Worm (Caenorhabditis elegans) whole organism, early embryonic: ENCODE data around the gene drd-50.

Source experiments
- B0310.2 ChIP-seq: sonication (generic microtip); optimal IDR thresholded peaks from 2 replicates; lab custom pipeline; 2016; ENCODE audit warnings: mild to moderate bottlenecking, missing genetic modification characterization, missing compliant biosample characterization
- F13C5.2 ChIP-seq: sonication (generic microtip); optimal IDR thresholded peaks from 2 replicates; lab custom pipeline; 2017; ENCODE audit warnings: mild to moderate bottlenecking, missing genetic modification characterization, inconsistent platforms, missing compliant biosample characterization
- aly-1 ChIP-seq: sonication (generic microtip); optimal IDR thresholded peaks from 2 replicates; lab custom pipeline; 2016; ENCODE audit warnings: missing genetic modification characterization, missing compliant biosample characterization
- ama-1 ChIP-seq: fragments of 150-350 bp; optimal IDR thresholded peaks from 2 replicates; lab custom pipeline; 2014
- ceh-13 ChIP-seq: fragments of 200-800 bp; sonication (Bioruptor generic); optimal IDR thresholded peaks from 2 replicates; lab custom pipeline; 2018; ENCODE audit warnings: mild to moderate bottlenecking, missing genetic modification characterization, missing compliant biosample characterization
- ceh-36 ChIP-seq: sonication (generic microtip); optimal IDR thresholded peaks from 2 replicates; lab custom pipeline; 2016; ENCODE audit warnings: missing genetic modification characterization, inconsistent platforms, missing compliant biosample characterization
- ets-7 ChIP-seq: sonication (generic microtip); optimal IDR thresholded peaks from 2 replicates; lab custom pipeline; 2016; ENCODE audit warnings: missing genotype, missing genetic modification characterization, missing compliant biosample characterization
- flt-1 ChIP-seq: fragments of 200-800 bp; sonication (Bioruptor generic); IDR thresholded peaks from 2 replicates; pipeline ENCODE4 v1.3.6; 2022; ENCODE audit warnings: missing genetic modification characterization, missing compliant biosample characterization
- hmbx-1 ChIP-seq: sonication (generic microtip); optimal IDR thresholded peaks from 2 replicates; lab custom pipeline; 2016; ENCODE audit warnings: mild to moderate bottlenecking, missing genetic modification characterization, missing compliant biosample characterization
- hmg-4 ChIP-seq: fragments of 200-800 bp; sonication (Bioruptor generic); optimal IDR thresholded peaks from 2 replicates; lab custom pipeline; 2018; ENCODE audit warnings: mild to moderate bottlenecking, missing genetic modification characterization, missing compliant biosample characterization
- hnd-1 ChIP-seq: sonication (generic microtip); optimal IDR thresholded peaks from 2 replicates; lab custom pipeline; 2016; ENCODE audit warnings: missing genetic modification characterization, missing compliant biosample characterization
- pes-1 ChIP-seq: fragments of 200-800 bp; sonication (Bioruptor generic); IDR thresholded peaks from 2 replicates; pipeline ENCODE4 v1.3.6; 2022; ENCODE audit warnings: missing genetic modification reagents, missing genetic modification characterization, missing compliant biosample characterization
- scrt-1 ChIP-seq: fragments of 200-800 bp; sonication (Bioruptor generic); IDR thresholded peaks from 2 replicates; pipeline ENCODE4 v1.3.6; 2022; ENCODE audit warnings: missing genetic modification characterization, missing compliant biosample characterization
- sea-1 ChIP-seq: fragments of 200-800 bp; sonication (Bioruptor generic); conservative IDR thresholded peaks from 2 replicates; pipeline ENCODE4 v1.3.6; 2022; ENCODE audit warnings: missing genetic modification characterization, missing compliant biosample characterization
- tbx-11 ChIP-seq: fragments of 200-800 bp; sonication (Bioruptor generic); IDR thresholded peaks from 2 replicates; pipeline ENCODE4 v1.3.6; 2022; ENCODE audit warnings: missing genetic modification characterization, missing compliant biosample characterization
- tbx-37 ChIP-seq: fragments of 200-800 bp; sonication (Bioruptor generic); conservative IDR thresholded peaks from 2 replicates; pipeline ENCODE4 v1.3.6; 2022; ENCODE audit warnings: missing genetic modification reagents, missing genetic modification characterization, missing compliant biosample characterization
- tra-4 ChIP-seq: sonication (generic microtip); optimal IDR thresholded peaks from 2 replicates; lab custom pipeline; 2017; ENCODE audit warnings: missing genetic modification characterization, missing compliant biosample characterization

The drd-50 gene

DNA sequence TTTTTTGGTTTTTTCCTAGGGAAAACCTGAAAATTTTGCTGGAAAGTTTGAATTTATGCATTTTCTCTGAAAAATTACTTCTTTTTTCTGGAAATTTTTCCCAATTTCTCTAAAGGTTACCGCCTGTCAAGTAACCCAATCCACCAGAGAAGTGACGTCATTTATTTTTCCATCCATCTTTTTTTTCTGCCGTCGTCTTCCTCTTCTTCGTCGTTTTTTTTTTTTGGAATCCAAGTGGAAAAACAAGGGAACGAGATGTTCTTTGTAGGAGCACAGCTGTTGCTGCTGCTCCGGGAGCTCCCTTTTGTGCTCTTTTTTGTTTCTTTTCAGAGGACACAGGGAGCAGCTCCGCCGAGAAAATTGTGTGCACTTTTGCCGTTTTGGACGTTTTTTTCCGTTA, 23.2 kb upstream of the drd-50 start:
- TF ChIP-seq ets-7 (tag; lab: Kevin White, UChicago): no peak
- no peak for TF ChIP-seq ceh-13 (GFP tag; lab: Kevin White, UChicago)
- TF ChIP-seq tra-4: no peak
- TF ChIP-seq pes-1 (GFP tag; lab: Robert Waterston, UW): no peak
- TF ChIP-seq tbx-37 (GFP tag; lab: Robert Waterston, UW): no peak
- no peak for TF ChIP-seq hnd-1 (tag; lab: Kevin White, UChicago)
- TF ChIP-seq hmbx-1 (tag; lab: Kevin White, UChicago): no peak
- no peak for TF ChIP-seq scrt-1
- TF ChIP-seq flt-1: no peak
- TF ChIP-seq ceh-36 (tag; lab: Kevin White, UChicago): no peak
- no peak for TF ChIP-seq B0310.2 (tag; lab: Kevin White, UChicago)
- no peak for TF ChIP-seq sea-1 (GFP tag; lab: Robert Waterston, UW)
- no peak for TF ChIP-seq aly-1

DNA sequence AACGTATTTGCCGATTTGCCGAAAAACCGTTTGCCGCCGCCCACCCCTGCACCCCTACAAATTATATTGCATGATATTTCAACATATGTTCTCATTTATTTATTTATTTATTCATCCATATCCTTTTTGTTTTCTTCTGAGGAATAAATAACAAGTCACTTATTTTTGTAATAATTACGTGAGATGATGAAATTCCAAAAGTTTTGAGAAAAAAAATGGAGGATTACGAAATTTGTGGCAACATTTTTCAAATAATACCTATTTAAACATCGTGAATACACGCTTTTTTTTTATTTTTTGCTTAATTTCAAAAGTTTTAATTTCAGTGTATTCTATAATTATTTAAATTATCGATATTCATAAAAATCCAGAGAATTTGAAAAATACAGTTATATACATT, 20.6 kb upstream of the drd-50 start:
- TF ChIP-seq ets-7 (tag; lab: Kevin White, UChicago) (no peak), B0310.2 (tag; lab: Kevin White, UChicago) (no peak), hmg-4 (no peak)

DNA sequence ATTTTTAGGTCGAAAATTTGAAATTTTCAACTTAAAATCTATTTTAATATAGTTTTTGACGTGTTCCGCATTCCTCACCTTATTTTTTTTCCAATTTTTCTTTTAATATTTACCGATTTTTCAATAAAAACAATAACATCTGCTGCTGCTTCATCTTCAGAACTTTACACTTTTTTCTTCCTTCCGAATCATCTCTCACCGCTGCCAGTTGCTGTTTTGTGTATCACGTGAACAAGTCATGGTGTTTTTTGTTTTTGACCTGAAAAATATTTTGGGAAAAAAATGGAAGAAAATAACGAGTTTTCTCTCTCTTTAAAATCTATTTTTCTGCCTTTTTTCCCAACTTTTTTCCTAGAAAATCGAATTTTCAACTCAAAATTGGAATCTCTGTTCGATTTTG, 17.8 kb upstream of the drd-50 start:
- TF ChIP-seq hnd-1 (tag; lab: Kevin White, UChicago) (no peak), ama-1 (lab: Kevin White, UChicago) (no peak), tbx-11 (no peak), hmg-4 (no peak), B0310.2 (tag; lab: Kevin White, UChicago) (no peak), flt-1 (no peak), tbx-37 (GFP tag; lab: Robert Waterston, UW) (no peak), scrt-1 (no peak), pes-1 (GFP tag; lab: Robert Waterston, UW) (no peak)

DNA sequence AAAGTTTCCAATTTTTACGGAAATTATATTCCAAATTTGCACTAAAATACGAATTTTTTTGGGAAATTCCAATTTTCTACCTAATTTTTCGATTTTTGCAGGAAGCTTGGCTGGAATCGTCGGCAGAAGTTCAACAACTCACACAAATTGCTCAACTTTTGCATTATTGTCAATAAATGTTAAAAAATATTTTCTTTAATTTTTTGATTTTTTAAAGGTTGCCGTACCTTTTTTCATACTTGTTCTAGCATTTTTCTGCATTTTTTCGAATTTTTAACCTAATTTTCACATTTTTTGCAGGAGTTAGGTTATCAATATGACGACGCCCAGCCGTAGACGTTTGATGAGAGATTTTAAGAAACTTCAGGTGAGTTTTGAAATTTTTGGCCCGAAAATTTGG, 14.8 kb upstream of the drd-50 start, which contains the start of gene ubc-1:
ubc-1 (plus strand) TSS at position 301 of the 400 bp plus-strand sequence.
- TF ChIP-seq tbx-11: no peak
- TF ChIP-seq ets-7 (tag; lab: Kevin White, UChicago): no peak
- TF ChIP-seq scrt-1: no peak
- TF ChIP-seq hmbx-1 (tag; lab: Kevin White, UChicago): no peak
- no peak for TF ChIP-seq tra-4
- TF ChIP-seq B0310.2 (tag; lab: Kevin White, UChicago): no peak
- no peak for TF ChIP-seq sea-1 (GFP tag; lab: Robert Waterston, UW)
- no peak for TF ChIP-seq pes-1 (GFP tag; lab: Robert Waterston, UW)
- no peak for TF ChIP-seq aly-1
- TF ChIP-seq hnd-1 (tag; lab: Kevin White, UChicago): no peak

DNA sequence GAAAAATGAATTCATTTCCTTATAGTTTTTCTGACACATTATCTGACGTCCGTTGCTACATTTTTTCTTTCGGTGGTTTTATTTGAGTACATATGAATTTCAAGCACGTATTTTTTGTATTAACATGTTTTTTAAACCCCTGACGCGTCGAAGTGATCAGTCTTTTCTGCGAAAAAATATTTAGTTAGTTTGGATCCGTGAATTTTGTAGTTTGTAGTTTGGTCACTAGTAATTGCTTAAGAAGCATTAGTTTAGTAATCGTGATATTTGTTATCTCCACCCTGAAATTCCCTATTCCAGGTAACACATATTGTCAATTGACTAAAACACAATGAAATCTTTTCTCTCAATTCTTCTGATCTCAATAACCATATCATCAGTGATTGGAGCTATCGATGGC, 8.8 kb upstream of the drd-50 start, which contains the start of gene C35B1.7:
C35B1.7 (plus strand) TSS at position 301 of the 400 bp plus-strand sequence.
- TF ChIP-seq tbx-37 (GFP tag; lab: Robert Waterston, UW) (no peak), hmbx-1 (tag; lab: Kevin White, UChicago) (no peak), flt-1 (no peak), ama-1 (lab: Kevin White, UChicago) (no peak), ceh-13 (GFP tag; lab: Kevin White, UChicago) (no peak), hmg-4 (no peak), tra-4 (no peak), aly-1 (no peak), pes-1 (GFP tag; lab: Robert Waterston, UW) (no peak), scrt-1 (no peak)

DNA sequence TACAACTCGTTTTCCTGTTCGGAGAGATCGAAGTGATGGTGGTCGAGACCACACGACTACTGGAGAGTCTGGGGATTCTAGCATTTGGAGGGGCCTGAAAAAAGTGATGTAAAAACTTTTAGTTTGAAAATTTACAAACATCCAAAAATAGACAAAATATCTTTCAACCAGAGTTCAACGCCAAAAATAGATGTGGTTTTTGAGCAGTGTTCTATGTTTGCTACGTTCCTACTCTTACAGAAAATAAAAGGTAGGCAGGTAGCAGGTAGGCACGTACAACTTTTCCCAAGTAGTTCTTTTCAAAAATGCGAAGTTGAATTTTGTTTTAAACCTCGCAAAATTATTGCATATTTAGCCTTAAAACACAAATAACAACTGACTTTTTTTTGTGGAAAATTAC, 5.1 kb upstream of the drd-50 start, which contains the start of gene F49F1.14:
F49F1.14 (minus strand) TSS at position 101 of the 400 bp plus-strand sequence.
- TF ChIP-seq tra-4 (no peak), hnd-1 (tag; lab: Kevin White, UChicago) (no peak), tbx-11 (no peak), pes-1 (GFP tag; lab: Robert Waterston, UW) (no peak), sea-1 (GFP tag; lab: Robert Waterston, UW) (no peak), hmg-4 (no peak)

DNA sequence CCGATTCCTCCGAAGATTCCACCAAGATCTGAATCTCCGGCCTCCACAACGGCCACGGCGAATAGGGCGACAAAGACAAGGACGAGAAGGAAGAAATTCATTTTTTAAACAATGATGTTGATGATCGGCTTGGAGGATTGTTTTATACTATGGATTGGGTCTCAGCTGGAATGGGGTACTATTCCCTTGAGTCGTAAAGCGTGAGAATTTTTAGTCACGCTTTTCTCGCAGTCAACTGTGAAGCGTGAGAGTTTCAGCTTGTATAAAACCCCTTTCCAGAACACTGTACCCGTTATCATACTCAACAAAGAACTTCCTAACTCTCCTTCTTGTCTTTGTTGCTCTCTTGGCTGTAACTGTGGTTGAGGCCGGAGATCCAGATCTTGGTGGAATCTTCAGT, 3.0 kb upstream of the drd-50 start, which contains the start of gene F49F1.15:
F49F1.15 (minus strand) TSS at position 101 of the 400 bp plus-strand sequence.
- TF ChIP-seq flt-1 (no peak), hnd-1 (tag; lab: Kevin White, UChicago) (no peak), ets-7 (tag; lab: Kevin White, UChicago) (no peak), tbx-11 (no peak), ceh-36 (tag; lab: Kevin White, UChicago) (no peak), pes-1 (GFP tag; lab: Robert Waterston, UW) (no peak), F13C5.2 (tag; lab: Kevin White, UChicago) (no peak)

DNA sequence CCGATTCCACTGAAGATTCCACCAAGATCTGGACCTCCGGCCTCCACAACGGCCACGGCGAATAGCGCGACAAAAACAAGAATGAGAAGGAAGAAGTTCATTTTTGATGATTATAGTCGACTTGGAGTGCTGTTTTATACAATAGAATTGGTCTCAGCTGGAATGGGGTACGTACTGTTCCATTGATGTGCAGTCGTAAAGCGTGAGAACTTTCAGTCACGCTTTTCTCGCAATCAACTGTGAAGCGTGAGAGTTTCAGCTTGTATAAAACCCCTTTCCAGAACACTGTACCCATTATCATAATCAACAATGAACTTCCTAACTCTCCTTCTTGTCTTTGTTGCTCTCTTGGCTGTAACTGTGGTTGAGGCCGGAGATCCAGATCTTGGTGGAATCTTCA, 1.9 kb upstream of the drd-50 start, which contains the start of the genes F49F1.4 and F49F1.2:
F49F1.4 (minus strand) TSS at position 101 of the 400 bp plus-strand sequence.
F49F1.2 (plus strand) TSS at position 310 of the 400 bp plus-strand sequence.
- no peak for TF ChIP-seq hmg-4
- TF ChIP-seq aly-1: no peak
- TF ChIP-seq ceh-13 (GFP tag; lab: Kevin White, UChicago): no peak
- TF ChIP-seq ama-1 (lab: Kevin White, UChicago): no peak

DNA sequence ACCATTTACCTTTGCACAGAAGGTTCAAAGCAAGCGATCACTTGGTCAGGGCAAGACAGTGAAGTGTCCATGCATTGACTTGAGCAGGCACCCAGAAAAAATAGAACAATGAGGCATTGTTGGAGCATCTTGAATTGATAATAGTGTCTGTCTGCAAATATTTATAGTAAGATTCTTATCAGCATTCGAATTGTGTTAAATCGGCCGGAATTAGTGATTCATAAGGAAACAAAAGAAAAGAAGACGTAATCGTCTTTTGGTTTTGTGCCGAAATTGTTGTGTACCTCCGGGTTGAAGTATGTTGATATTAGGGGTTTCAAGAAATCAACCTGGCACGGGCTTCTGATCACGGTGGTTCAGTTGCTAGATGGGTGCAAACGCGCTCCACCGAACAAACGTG, 2.7 kb downstream of the drd-50 start, which contains the start of gene F49F1.5:
F49F1.5 (minus strand) TSS at position 153 of the 400 bp plus-strand sequence.
- no peak for TF ChIP-seq flt-1
- no peak for TF ChIP-seq pes-1 (GFP tag; lab: Robert Waterston, UW)
- TF ChIP-seq tra-4: no peak
- no peak for TF ChIP-seq ceh-13 (GFP tag; lab: Kevin White, UChicago)
- no peak for TF ChIP-seq ama-1 (lab: Kevin White, UChicago)
- no peak for TF ChIP-seq hmbx-1 (tag; lab: Kevin White, UChicago)
